Worm (Caenorhabditis elegans) whole organism, late embryonic: Measurements from ENCODE around the gene R107.2.

ENCODE experiments used
- C08G9.2 ChIP-seq: sonication (generic microtip); optimal IDR thresholded peaks from 2 replicates; lab custom pipeline; 2016; ENCODE audit warnings: mild to moderate bottlenecking, missing genetic modification characterization, moderate library complexity, missing compliant biosample characterization
- C38D4.7 ChIP-seq: fragments of 200-800 bp; sonication (Bioruptor generic); optimal IDR thresholded peaks from 2 replicates; lab custom pipeline; 2018; ENCODE audit warnings: mild to moderate bottlenecking, missing genetic modification characterization, moderate library complexity, missing compliant biosample characterization
- F13H6.1 ChIP-seq: sonication (generic microtip); optimal IDR thresholded peaks from 2 replicates; lab custom pipeline; 2016; ENCODE audit warnings: missing genetic modification characterization, missing compliant biosample characterization
- K09A11.1 ChIP-seq: sonication (generic microtip); optimal IDR thresholded peaks from 2 replicates; lab custom pipeline; 2017; ENCODE audit warnings: antibody characterized with exemption, mild to moderate bottlenecking, missing genetic modification characterization, missing compliant biosample characterization; ENCODE audit not compliant: insufficient read depth
- Y22D7AL.16 ChIP-seq: sonication (generic microtip); optimal IDR thresholded peaks from 2 replicates; lab custom pipeline; 2016; ENCODE audit warnings: missing genetic modification characterization, missing compliant biosample characterization
- ama-1 ChIP-seq: fragments of 150-350 bp; optimal IDR thresholded peaks from 2 replicates; lab custom pipeline; 2014
- ceh-19 ChIP-seq: fragments of 200-800 bp; sonication (Bioruptor generic); optimal IDR thresholded peaks from 2 replicates; lab custom pipeline; 2018; ENCODE audit warnings: mild to moderate bottlenecking, missing genetic modification characterization, missing compliant biosample characterization
- ceh-2 ChIP-seq: sonication (generic microtip); optimal IDR thresholded peaks from 2 replicates; lab custom pipeline; 2016; ENCODE audit warnings: missing genotype, missing genetic modification characterization, missing compliant biosample characterization
- ceh-22 ChIP-seq: sonication (generic microtip); optimal IDR thresholded peaks from 2 replicates; lab custom pipeline; 2017; ENCODE audit warnings: missing biosample characterization, missing genetic modification characterization
- ceh-24 ChIP-seq: sonication (generic microtip); optimal IDR thresholded peaks from 2 replicates; lab custom pipeline; 2016; ENCODE audit warnings: mild to moderate bottlenecking, missing genetic modification characterization, missing compliant biosample characterization
- ceh-30 ChIP-seq: fragments of 150-350 bp; optimal IDR thresholded peaks from 2 replicates; lab custom pipeline; 2014; ENCODE audit warnings: missing biosample characterization, missing genetic modification characterization
- ceh-31 ChIP-seq: sonication (generic microtip); optimal IDR thresholded peaks from 2 replicates; lab custom pipeline; 2016; ENCODE audit warnings: missing genetic modification characterization, missing compliant biosample characterization
- ceh-34 ChIP-seq: sonication (generic microtip); optimal IDR thresholded peaks from 2 replicates; lab custom pipeline; 2016; ENCODE audit warnings: mild to moderate bottlenecking, missing genetic modification characterization, missing compliant biosample characterization
- ceh-45 ChIP-seq: fragments of 200-800 bp; sonication (Bioruptor generic); IDR thresholded peaks from 2 replicates; pipeline ENCODE4 v1.3.6; 2022; ENCODE audit warnings: missing genetic modification reagents, missing genetic modification characterization, missing compliant biosample characterization
- ceh-6 ChIP-seq: fragments of 200-800 bp; sonication (Bioruptor generic); optimal IDR thresholded peaks from 2 replicates; lab custom pipeline; 2018; ENCODE audit warnings: mild to moderate bottlenecking, missing genetic modification characterization, missing compliant biosample characterization
- dve-1 ChIP-seq: sonication (generic microtip); optimal IDR thresholded peaks from 2 replicates; lab custom pipeline; 2017; ENCODE audit warnings: antibody characterized with exemption, mild to moderate bottlenecking, missing genetic modification characterization, missing compliant biosample characterization
- elt-4 ChIP-seq: sonication (generic microtip); optimal IDR thresholded peaks from 2 replicates; lab custom pipeline; 2016; ENCODE audit warnings: missing genetic modification characterization, missing compliant biosample characterization
- eyg-1 ChIP-seq: sonication (generic microtip); optimal IDR thresholded peaks from 2 replicates; lab custom pipeline; 2016; ENCODE audit warnings: missing genotype, missing genetic modification characterization, missing compliant biosample characterization
- fax-1 ChIP-seq: sonication (generic microtip); optimal IDR thresholded peaks from 2 replicates; lab custom pipeline; 2016; ENCODE audit warnings: missing genotype, missing genetic modification characterization, missing compliant biosample characterization
- fkh-10 ChIP-seq: fragments of 150-350 bp; optimal IDR thresholded peaks from 2 replicates; lab custom pipeline; 2014; ENCODE audit warnings: missing biosample characterization, missing genetic modification reagents, missing genetic modification characterization
- gmeb-2 ChIP-seq: sonication (generic microtip); optimal IDR thresholded peaks from 2 replicates; lab custom pipeline; 2016; ENCODE audit warnings: missing genetic modification characterization, inconsistent platforms, missing compliant biosample characterization
- hlh-13 ChIP-seq: fragments of 200-800 bp; sonication (Bioruptor generic); optimal IDR thresholded peaks from 2 replicates; lab custom pipeline; 2018; ENCODE audit warnings: mild to moderate bottlenecking, missing genetic modification characterization, missing compliant biosample characterization
- hlh-30 ChIP-seq: sonication (generic microtip); optimal IDR thresholded peaks from 2 replicates; lab custom pipeline; 2017; ENCODE audit warnings: antibody characterized with exemption, missing genetic modification characterization, missing compliant biosample characterization; ENCODE audit not compliant: insufficient read depth
- hlh-8 ChIP-seq: sonication (generic microtip); optimal IDR thresholded peaks from 2 replicates; lab custom pipeline; 2016; ENCODE audit warnings: missing genotype, missing genetic modification characterization, missing compliant biosample characterization
- lim-6 ChIP-seq: sonication (generic microtip); optimal IDR thresholded peaks from 2 replicates; lab custom pipeline; 2016; ENCODE audit warnings: missing genetic modification characterization, missing compliant biosample characterization
- lin-11 ChIP-seq: fragments of 200-800 bp; sonication (Bioruptor generic); optimal IDR thresholded peaks from 2 replicates; lab custom pipeline; 2018; ENCODE audit warnings: mild to moderate bottlenecking, missing genetic modification characterization, missing compliant biosample characterization
- nhr-11 ChIP-seq: fragments of 150-350 bp; optimal IDR thresholded peaks from 2 replicates; lab custom pipeline; 2014; ENCODE audit warnings: missing biosample characterization, missing genetic modification characterization
- nhr-232 ChIP-seq: sonication (generic microtip); optimal IDR thresholded peaks from 2 replicates; lab custom pipeline; 2016; ENCODE audit warnings: missing genetic modification characterization, missing compliant biosample characterization
- pag-3 ChIP-seq: sonication (generic microtip); optimal IDR thresholded peaks from 2 replicates; lab custom pipeline; 2016; ENCODE audit warnings: missing compliant biosample characterization, missing genetic modification characterization, borderline replicate concordance
- pax-1 ChIP-seq: fragments of 150-350 bp; optimal IDR thresholded peaks from 2 replicates; lab custom pipeline; 2014; ENCODE audit warnings: missing biosample characterization, missing genetic modification characterization
- pha-2 ChIP-seq: sonication (generic microtip); optimal IDR thresholded peaks from 2 replicates; lab custom pipeline; 2017; ENCODE audit warnings: mild to moderate bottlenecking, missing genetic modification characterization, missing compliant biosample characterization
- pha-4 ChIP-seq: fragments of 150-350 bp; optimal IDR thresholded peaks from 2 replicates; lab custom pipeline; 2018; ENCODE audit warnings: missing biosample characterization, missing genetic modification reagents, missing genetic modification characterization
- pros-1 ChIP-seq: fragments of 150-350 bp; optimal IDR thresholded peaks from 2 replicates; lab custom pipeline; 2014; ENCODE audit warnings: missing biosample characterization, missing genetic modification reagents, missing genetic modification characterization
- ref-2 ChIP-seq: sonication (generic microtip); optimal IDR thresholded peaks from 2 replicates; lab custom pipeline; 2016; ENCODE audit warnings: missing genetic modification characterization, missing compliant biosample characterization
- rnt-1 ChIP-seq: sonication (generic microtip); optimal IDR thresholded peaks from 2 replicates; lab custom pipeline; 2016; ENCODE audit warnings: missing genetic modification characterization, missing compliant biosample characterization
- sdc-2 ChIP-seq: sonication (generic microtip); optimal IDR thresholded peaks from 2 replicates; lab custom pipeline; 2016; ENCODE audit warnings: missing genotype, missing genetic modification characterization, missing compliant biosample characterization
- sox-2 ChIP-seq: fragments of 200-800 bp; sonication (Bioruptor generic); IDR thresholded peaks from 2 replicates; pipeline ENCODE4 v1.3.6; 2022; ENCODE audit warnings: missing genetic modification reagents, missing genetic modification characterization, missing compliant biosample characterization
- sox-4 ChIP-seq: sonication (generic microtip); optimal IDR thresholded peaks from 2 replicates; lab custom pipeline; 2017; ENCODE audit warnings: mild to moderate bottlenecking, missing genetic modification characterization, inconsistent platforms, missing compliant biosample characterization
- syd-9 ChIP-seq: sonication (generic microtip); optimal IDR thresholded peaks from 2 replicates; lab custom pipeline; 2016; ENCODE audit warnings: mild to moderate bottlenecking, missing genetic modification characterization, moderate library complexity, missing compliant biosample characterization
- ttx-3 ChIP-seq: sonication (generic microtip); optimal IDR thresholded peaks from 2 replicates; lab custom pipeline; 2016; ENCODE audit warnings: missing genetic modification reagents, missing genetic modification characterization, missing compliant biosample characterization
- unc-3 ChIP-seq, 2 experiments: fragments of 200-800 bp in 1 of 2; sonication (Bioruptor generic) in 1 of 2; sonication (generic microtip) in 1 of 2; conservative IDR thresholded peaks in 1 of 2; optimal IDR thresholded peaks in 1 of 2; 2 replicates each; pipeline versions ENCODE4 v1.3.6 to Lab custom; 2016 to 2022; ENCODE audit warnings: missing compliant biosample characterization in 2 of 2, missing genetic modification characterization in 2 of 2, missing genetic modification reagents in 1 of 2
- unc-55 ChIP-seq: sonication (generic microtip); optimal IDR thresholded peaks from 2 replicates; lab custom pipeline; 2017; ENCODE audit warnings: missing biosample characterization, missing genetic modification reagents, missing genetic modification characterization
- unc-86 ChIP-seq: sonication (generic microtip); optimal IDR thresholded peaks from 2 replicates; lab custom pipeline; 2016; ENCODE audit warnings: missing genetic modification characterization, missing compliant biosample characterization

The R107.2 gene

ce11 chrIII:9053740-9054252, 8.1 kb upstream of the R107.2 start, which contains the start of gene R107.5 (continued):
- TF ChIP-seq pax-1 = peak; percentile 97
- TF ChIP-seq sdc-2 (tag; lab: Kevin White, UChicago) = peak; percentile 8
- no peak for TF ChIP-seq fax-1
- TF ChIP-seq nhr-232 (tag; lab: Kevin White, UChicago) = no peak
- TF ChIP-seq hlh-13 (GFP tag; lab: Kevin White, UChicago) = no peak
- TF ChIP-seq pag-3 (tag; lab: Kevin White, UChicago) = no peak
- peak; percentile 85 for TF ChIP-seq ceh-34 (tag; lab: Kevin White, UChicago)
- TF ChIP-seq ceh-19 (GFP tag; lab: Kevin White, UChicago) = peak; percentile 65
- TF ChIP-seq unc-55 (GFP tag; lab: Kevin White, UChicago) = peak; percentile 97
- peak; percentile 87 for TF ChIP-seq syd-9 (tag; lab: Kevin White, UChicago)
- no peak for TF ChIP-seq sox-4 (tag; lab: Kevin White, UChicago)
- no peak for TF ChIP-seq ceh-45 (GFP tag; lab: Robert Waterston, UW)
- TF ChIP-seq unc-86 (tag; lab: Kevin White, UChicago) = peak; percentile 57
- TF ChIP-seq fkh-10 = no peak
- TF ChIP-seq gmeb-2 (tag; lab: Kevin White, UChicago) = peak; percentile 53
- TF ChIP-seq C08G9.2 (tag; lab: Kevin White, UChicago) = peak; percentile 42
- TF ChIP-seq sox-2 (GFP tag; lab: Robert Waterston, UW) = peak; percentile 58
- peak; percentile 28 for TF ChIP-seq pha-2 (tag; lab: Kevin White, UChicago)
- peak; percentile 95 for TF ChIP-seq ref-2
- TF ChIP-seq lim-6 (tag; lab: Kevin White, UChicago) = peak; percentile 44
- TF ChIP-seq eyg-1 (tag; lab: Kevin White, UChicago) = no peak
- TF ChIP-seq ceh-31 (tag; lab: Kevin White, UChicago) = peak; percentile 93
- no peak for TF ChIP-seq ttx-3 (tag; lab: Kevin White, UChicago)
- no peak for TF ChIP-seq lin-11
- no peak for TF ChIP-seq Y22D7AL.16
- peak; percentile 8 for TF ChIP-seq ceh-2 (tag; lab: Kevin White, UChicago)
- TF ChIP-seq ama-1 (lab: Kevin White, UChicago) = no peak
- peak; percentile 93 for TF ChIP-seq rnt-1 (tag; lab: Kevin White, UChicago)
- no peak for TF ChIP-seq ceh-6 (GFP tag; lab: Kevin White, UChicago)
- TF ChIP-seq K09A11.1 (tag; lab: Kevin White, UChicago) = peak; percentile 88
- no peak for TF ChIP-seq F13H6.1 (tag; lab: Kevin White, UChicago)
- peak; percentile 98 for TF ChIP-seq hlh-30 (tag; lab: Kevin White, UChicago)
- TF ChIP-seq pros-1 = peak; percentile 3
- TF ChIP-seq ceh-24 (tag; lab: Kevin White, UChicago) = no peak
- TF ChIP-seq ceh-30 = peak; percentile 91
- no peak for TF ChIP-seq hlh-8
- peak; percentile 31 for TF ChIP-seq dve-1 (tag; lab: Kevin White, UChicago)
- no peak for TF ChIP-seq C38D4.7 (GFP tag; lab: Kevin White, UChicago)
- TF ChIP-seq nhr-11 = no peak
- TF ChIP-seq ceh-22 (tag; lab: Kevin White, UChicago) = peak; percentile 30
- no peak for TF ChIP-seq unc-3 (GFP tag; conservative IDR thresholded peaks at IDR 0.05; lab: Robert Waterston, UW)
- TF ChIP-seq unc-3 (tag; optimal IDR thresholded peaks at IDR 0.05; lab: Kevin White, UChicago) = no peak
- no peak for TF ChIP-seq pha-4 (tag; lab: Kevin White, UChicago)
- no peak for TF ChIP-seq elt-4 (tag; lab: Kevin White, UChicago)
